Fruit fly (Drosophila melanogaster) whole organism, prepupa: ENCODE results near the gene CG43389.

Experiments
- Blimp-1 ChIP-seq: fragments of 200-800 bp; sonication (Bioruptor generic); optimal IDR thresholded peaks from 3 replicates; lab custom pipeline; 2017; ENCODE audit warnings: missing biosample characterization, missing genetic modification characterization, mild to moderate bottlenecking, moderate library complexity, missing genetic modification reagents
- CG10631 ChIP-seq: fragments of 200-800 bp; sonication (Bioruptor generic); optimal IDR thresholded peaks from 2 replicates; lab custom pipeline; 2016; ENCODE audit warnings: missing biosample characterization, missing genetic modification characterization
- CG11294 ChIP-seq: fragments of 200-800 bp; sonication (Bioruptor generic); IDR thresholded peaks from 2 replicates; pipeline ENCODE4 v1.3.6; 2022; ENCODE audit warnings: missing biosample characterization, missing genetic modification characterization
- CG11762 ChIP-seq: fragments of 200-800 bp; sonication (Bioruptor generic); optimal IDR thresholded peaks from 3 replicates; lab custom pipeline; 2016; ENCODE audit warnings: missing biosample characterization, missing genetic modification characterization; ENCODE audit not compliant: insufficient read depth
- CG11902 ChIP-seq: fragments of 200-800 bp; sonication (Bioruptor generic); optimal IDR thresholded peaks from 3 replicates; lab custom pipeline; 2016; ENCODE audit warnings: missing biosample characterization, missing genetic modification characterization
- CG15336 ChIP-seq: fragments of 200-800 bp; sonication (Bioruptor generic); IDR thresholded peaks from 2 replicates; pipeline ENCODE4 v1.3.6; 2022; ENCODE audit warnings: missing biosample characterization, missing genetic modification characterization
- CG1621 ChIP-seq: fragments of 200-800 bp; sonication (Bioruptor generic); optimal IDR thresholded peaks from 3 replicates; lab custom pipeline; 2018; ENCODE audit warnings: missing biosample characterization, mild to moderate bottlenecking, missing genetic modification characterization
- CG3032 ChIP-seq: fragments of 200-800 bp; optimal IDR thresholded peaks from 2 replicates; lab custom pipeline; 2019; ENCODE audit warnings: missing biosample characterization, mild to moderate bottlenecking, missing genetic modification characterization, moderate library complexity
- CG34406 ChIP-seq: fragments of 200-800 bp; sonication (Bioruptor generic); optimal IDR thresholded peaks from 3 replicates; lab custom pipeline; 2016; ENCODE audit warnings: missing biosample characterization, missing genetic modification characterization
- CG3919 ChIP-seq: fragments of 200-800 bp; sonication (Bioruptor generic); optimal IDR thresholded peaks from 3 replicates; lab custom pipeline; 2016; ENCODE audit warnings: missing biosample characterization, missing genetic modification characterization
- CG6163 ChIP-seq: fragments of 200-800 bp; sonication (Bioruptor generic); IDR thresholded peaks from 3 replicates; pipeline ENCODE4 v1.3.6; 2022; ENCODE audit warnings: missing biosample characterization, missing genetic modification characterization
- CG6276 ChIP-seq: fragments of 200-800 bp; sonication (Bioruptor generic); optimal IDR thresholded peaks from 2 replicates; lab custom pipeline; 2017; ENCODE audit warnings: missing biosample characterization, mild to moderate bottlenecking, missing genetic modification characterization
- CG6792 ChIP-seq: fragments of 200-800 bp; sonication (Bioruptor generic); optimal IDR thresholded peaks from 3 replicates; lab custom pipeline; 2016; ENCODE audit warnings: missing biosample characterization, missing genetic modification characterization
- CG6808 ChIP-seq: fragments of 200-800 bp; sonication (Bioruptor generic); optimal IDR thresholded peaks from 3 replicates; lab custom pipeline; 2017; ENCODE audit warnings: missing biosample characterization, missing genetic modification characterization, mild to moderate bottlenecking, moderate library complexity, missing genetic modification reagents
- CG6854 ChIP-seq: fragments of 200-800 bp; sonication (Bioruptor generic); optimal IDR thresholded peaks from 2 replicates; lab custom pipeline; 2017; ENCODE audit warnings: missing biosample characterization, mild to moderate bottlenecking, missing genetic modification characterization
- CG8119 ChIP-seq: fragments of 200-800 bp; sonication (Bioruptor generic); IDR thresholded peaks from 3 replicates; pipeline ENCODE4 v1.3.6; 2022; ENCODE audit warnings: missing biosample characterization, missing genetic modification characterization
- CG8319 ChIP-seq: fragments of 200-800 bp; sonication (Bioruptor generic); optimal IDR thresholded peaks from 3 replicates; lab custom pipeline; 2016; ENCODE audit warnings: missing biosample characterization, missing genetic modification characterization
- CG9139 ChIP-seq: fragments of 200-800 bp; sonication (Bioruptor generic); optimal IDR thresholded peaks from 3 replicates; lab custom pipeline; 2017; ENCODE audit warnings: missing biosample characterization, mild to moderate bottlenecking, missing genetic modification characterization
- Eip75B ChIP-seq: fragments of 200-800 bp; sonication (Bioruptor generic); optimal IDR thresholded peaks from 3 replicates; lab custom pipeline; 2016; ENCODE audit warnings: missing biosample characterization, missing genetic modification characterization
- Eip78C ChIP-seq: fragments of 200-800 bp; sonication (Bioruptor generic); peaks from one replicate; lab custom pipeline; 2016; ENCODE audit warnings: missing biosample characterization, missing genetic modification characterization
- Ets21C ChIP-seq: fragments of 200-800 bp; sonication (Bioruptor generic); optimal IDR thresholded peaks from 3 replicates; lab custom pipeline; 2016; ENCODE audit warnings: missing biosample characterization, missing genetic modification characterization
- Ets96B ChIP-seq: fragments of 200-800 bp; optimal IDR thresholded peaks from 2 replicates; lab custom pipeline; 2019; ENCODE audit warnings: missing biosample characterization, mild to moderate bottlenecking, missing genetic modification characterization, moderate library complexity
- Gug ChIP-seq: fragments of 200-800 bp; sonication (Bioruptor generic); IDR thresholded peaks from 2 replicates; pipeline ENCODE4 v1.3.6; 2022; ENCODE audit warnings: missing biosample characterization, missing genetic modification characterization
- Hr38 ChIP-seq: sonication (Bioruptor generic); optimal IDR thresholded peaks from 2 replicates; lab custom pipeline; 2016; ENCODE audit warnings: missing biosample characterization, missing genetic modification characterization
- Hr39 ChIP-seq: fragments of 200-800 bp; sonication (Bioruptor generic); optimal IDR thresholded peaks from 2 replicates; lab custom pipeline; 2016; ENCODE audit warnings: missing biosample characterization, missing genetic modification characterization
- Hr4 ChIP-seq: fragments of 200-800 bp; sonication (Bioruptor generic); optimal IDR thresholded peaks from 3 replicates; lab custom pipeline; 2016; ENCODE audit warnings: missing biosample characterization, missing genetic modification characterization
- Lpt ChIP-seq: fragments of 200-800 bp; sonication (Bioruptor generic); optimal IDR thresholded peaks from 3 replicates; lab custom pipeline; 2016; ENCODE audit warnings: missing biosample characterization, missing genetic modification characterization
- Met ChIP-seq: fragments of 200-800 bp; sonication (Bioruptor generic); optimal IDR thresholded peaks from 3 replicates; lab custom pipeline; 2016; ENCODE audit warnings: missing biosample characterization, missing genetic modification characterization
- Sox14 ChIP-seq: fragments of 200-800 bp; sonication (Bioruptor generic); optimal IDR thresholded peaks from 3 replicates; lab custom pipeline; 2016; ENCODE audit warnings: missing biosample characterization, missing genetic modification characterization
- Sox15 ChIP-seq: fragments of 200-800 bp; sonication (Bioruptor generic); optimal IDR thresholded peaks from 3 replicates; lab custom pipeline; 2016; ENCODE audit warnings: missing biosample characterization, missing genetic modification characterization
- acj6 ChIP-seq: fragments of 200-800 bp; sonication (Bioruptor generic); optimal IDR thresholded peaks from 3 replicates; lab custom pipeline; 2016; ENCODE audit warnings: missing biosample characterization, missing genetic modification characterization
- cyc ChIP-seq: fragments of 200-800 bp; sonication (Bioruptor generic); optimal IDR thresholded peaks from 3 replicates; lab custom pipeline; 2016; ENCODE audit warnings: missing biosample characterization, missing genetic modification characterization
- dac ChIP-seq: fragments of 200-800 bp; sonication (Bioruptor generic); optimal IDR thresholded peaks from 2 replicates; lab custom pipeline; 2017; ENCODE audit warnings: missing biosample characterization, mild to moderate bottlenecking, missing genetic modification characterization
- dsx ChIP-seq: fragments of 200-800 bp; optimal IDR thresholded peaks from 3 replicates; lab custom pipeline; 2019; ENCODE audit warnings: missing biosample characterization, mild to moderate bottlenecking, missing genetic modification characterization, moderate library complexity; ENCODE audit not compliant: poor library complexity, severe bottlenecking
- eg ChIP-seq: fragments of 200-800 bp; sonication (Bioruptor generic); IDR thresholded peaks from 3 replicates; pipeline ENCODE4 v1.3.6; 2022; ENCODE audit warnings: missing biosample characterization, missing genetic modification characterization
- esn ChIP-seq: fragments of 200-800 bp; sonication (Bioruptor generic); optimal IDR thresholded peaks from 2 replicates; lab custom pipeline; 2016; ENCODE audit warnings: missing biosample characterization, mild to moderate bottlenecking, missing genetic modification characterization, moderate library complexity
- fd59A ChIP-seq: fragments of 200-800 bp; sonication (Bioruptor generic); optimal IDR thresholded peaks from 2 replicates; lab custom pipeline; 2017; ENCODE audit warnings: missing biosample characterization, mild to moderate bottlenecking, missing genetic modification characterization, missing genetic modification reagents
- fd85E ChIP-seq: fragments of 200-800 bp; sonication (Bioruptor generic); optimal IDR thresholded peaks from 3 replicates; lab custom pipeline; 2016; ENCODE audit warnings: missing biosample characterization, missing genetic modification characterization
- fkh ChIP-seq: fragments of 200-800 bp; sonication (Bioruptor generic); optimal IDR thresholded peaks from 3 replicates; lab custom pipeline; 2017; ENCODE audit warnings: missing biosample characterization, mild to moderate bottlenecking, missing genetic modification characterization, moderate library complexity
- lz ChIP-seq: fragments of 200-800 bp; sonication (Bioruptor generic); optimal IDR thresholded peaks from 3 replicates; lab custom pipeline; 2016; ENCODE audit warnings: missing biosample characterization, missing genetic modification characterization
- pdm3 ChIP-seq: fragments of 200-800 bp; sonication (Bioruptor generic); optimal IDR thresholded peaks from 3 replicates; lab custom pipeline; 2016; ENCODE audit warnings: missing biosample characterization, missing genetic modification characterization
- svp ChIP-seq: fragments of 200-800 bp; sonication (Bioruptor generic); peaks from one replicate; lab custom pipeline; 2016; ENCODE audit warnings: missing biosample characterization, missing genetic modification characterization
- topi ChIP-seq: fragments of 200-800 bp; sonication (Bioruptor generic); optimal IDR thresholded peaks from 3 replicates; lab custom pipeline; 2016; ENCODE audit warnings: missing biosample characterization, missing genetic modification characterization
- vri ChIP-seq: fragments of 200-800 bp; sonication (Bioruptor generic); optimal IDR thresholded peaks from 3 replicates; lab custom pipeline; 2016; ENCODE audit warnings: missing biosample characterization, mild to moderate bottlenecking, missing genetic modification characterization

The CG43389 gene

dm6 chr3L:3247130-3248065 lies at the start of gene CG43389 (continued):
- peak; percentile 88 for TF ChIP-seq CG6854 (GFP tag; lab: Kevin White, UChicago)
- TF ChIP-seq fkh (GFP tag; lab: Kevin White, UChicago): no peak
- peak; percentile 89 for TF ChIP-seq CG6163 (GFP tag; lab: Robert Waterston, UW)
- TF ChIP-seq CG15336: peak; percentile 81
- peak; percentile 92 for TF ChIP-seq CG10631 (GFP tag; lab: Kevin White, UChicago)
- peak; percentile 85 for TF ChIP-seq CG6808 (GFP tag; lab: Kevin White, UChicago)
- TF ChIP-seq Eip78C (GFP tag; lab: Kevin White, UChicago): peak; percentile 98
- TF ChIP-seq CG8119 (GFP tag; lab: Robert Waterston, UW): peak; percentile 87
- TF ChIP-seq CG8319: peak; percentile 89
- TF ChIP-seq CG11294 (GFP tag; lab: Robert Waterston, UW): no peak
- peak; percentile 95 for TF ChIP-seq CG6792 (GFP tag; lab: Kevin White, UChicago)

- TF ChIP-seq Hr38 (GFP tag; lab: Kevin White, UChicago) (peak; percentile 0), Gug (GFP tag; lab: Robert Waterston, UW) (0 out of 2 replicates have a peak, but pooled peaks have one; percentile 27), eg (GFP tag; lab: Robert Waterston, UW) (peak; percentile 72), Met (GFP tag; lab: Kevin White, UChicago) (no peak), CG11762 (peak; percentile 64), Sox15 (GFP tag; lab: Kevin White, UChicago) (peak; percentile 51), Hr4 (GFP tag; lab: Kevin White, UChicago) (no peak), CG1621 (tag; lab: Kevin White, UChicago) (peak; percentile 48), Hr39 (GFP tag; lab: Kevin White, UChicago) (peak; percentile 80), CG3919 (GFP tag; lab: Kevin White, UChicago) (peak; percentile 84), CG34406 (GFP tag; lab: Kevin White, UChicago) (peak; percentile 50), Blimp-1 (GFP tag; lab: Kevin White, UChicago) (peak; percentile 38), acj6 (GFP tag; lab: Kevin White, UChicago) (peak; percentile 73), fkh (GFP tag; lab: Kevin White, UChicago) (peak; percentile 20), topi (GFP tag; lab: Kevin White, UChicago) (peak; percentile 70), Eip75B (no peak), CG15336 (peak; percentile 45; the same call in 1 of the 2 replicates), pdm3 (GFP tag; lab: Kevin White, UChicago) (no peak), CG6276 (GFP tag; lab: Kevin White, UChicago) (no peak), CG6792 (GFP tag; lab: Kevin White, UChicago) (peak; percentile 78), vri (GFP tag; lab: Kevin White, UChicago) (no peak), CG9139 (no peak), fd59A (GFP tag; lab: Kevin White, UChicago) (peak; percentile 11), CG8119 (GFP tag; lab: Robert Waterston, UW) (peak; percentile 32; the same call in 1 of the 3 replicates), CG11294 (GFP tag; lab: Robert Waterston, UW) (peak; percentile 22; the same call in 1 of the 2 replicates), Ets21C (GFP tag; lab: Kevin White, UChicago) (peak; percentile 77), Sox14 (GFP tag; lab: Kevin White, UChicago) (no peak), CG10631 (GFP tag; lab: Kevin White, UChicago) (no peak), Ets96B (tag; lab: Kevin White, UChicago) (no peak), svp (GFP tag; lab: Kevin White, UChicago) (peak; percentile 86), CG11902 (GFP tag; lab: Kevin White, UChicago) (peak; percentile 63), lz (peak; percentile 85), Eip78C (GFP tag; lab: Kevin White, UChicago) (no peak), dsx (no peak), CG6854 (GFP tag; lab: Kevin White, UChicago) (peak; percentile 71), CG3032 (tag; lab: Kevin White, UChicago) (peak; percentile 75), fd85E (GFP tag; lab: Kevin White, UChicago) (peak; percentile 3), dac (no peak), esn (GFP tag; lab: Kevin White, UChicago) (peak; percentile 77), cyc (GFP tag; lab: Kevin White, UChicago) (peak; percentile 81), Lpt (GFP tag; lab: Kevin White, UChicago) (no peak)
These were observed 49.1 kb upstream of the CG43389 start, which contains the start of the genes CG32276 and gry for dm6 chr3L:3198447-3199402. CG32276 (minus strand) TSS chr3L:3199047. gry (plus strand) TSS chr3L:3199090.
